Worm (Caenorhabditis elegans): Measurements from ENCODE around the gene pals-17.

Gene pals-17

DNA sequence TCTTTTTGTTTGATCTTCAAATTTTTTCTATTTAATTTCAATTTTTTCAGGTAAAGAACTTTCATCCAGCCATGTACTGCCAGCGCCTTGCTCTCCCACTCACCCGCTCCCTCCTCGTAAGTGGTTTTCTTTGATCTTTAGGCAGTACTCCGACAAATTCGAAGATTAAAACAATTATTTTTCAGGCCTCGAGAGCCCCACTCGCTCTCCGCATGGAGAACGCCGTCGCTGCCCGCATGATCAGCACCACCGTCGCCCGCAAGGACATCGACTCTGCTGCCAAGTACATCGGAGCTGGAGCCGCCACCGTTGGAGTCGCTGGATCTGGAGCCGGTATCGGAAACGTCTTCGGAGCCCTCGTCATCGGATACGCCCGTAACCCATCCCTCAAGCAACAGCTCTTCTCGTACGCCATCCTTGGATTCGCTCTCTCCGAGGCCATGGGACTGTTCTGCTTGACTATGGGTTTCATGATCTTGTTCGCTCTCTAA lies 27.5 kb upstream of the pals-17 start, which contains the start of gene Y82E9BR.3:
TSS of gene Y82E9BR.3 (plus strand) at position 51 of the 491 bp plus-strand sequence.
- TF ChIP-seq cnd-1 (tag; optimal IDR thresholded peaks at IDR 0.05) (no peak), mab-5 (tag; optimal IDR thresholded peaks at IDR 0.05) (no peak), zip-8 (tag; optimal IDR thresholded peaks at IDR 0.05) (no peak), pha-4 (tag; optimal IDR thresholded peaks at IDR 0.05) (no peak), ceh-83 (GFP tag; optimal IDR thresholded peaks at IDR 0.05) (no peak), mls-2 (tag; optimal IDR thresholded peaks at IDR 0.05) (no peak), tbx-8 (GFP tag; optimal IDR thresholded peaks at IDR 0.05) (no peak), ceh-39 (tag; optimal IDR thresholded peaks at IDR 0.05) (no peak), mep-1 (tag; optimal IDR thresholded peaks at IDR 0.05) (no peak)

DNA sequence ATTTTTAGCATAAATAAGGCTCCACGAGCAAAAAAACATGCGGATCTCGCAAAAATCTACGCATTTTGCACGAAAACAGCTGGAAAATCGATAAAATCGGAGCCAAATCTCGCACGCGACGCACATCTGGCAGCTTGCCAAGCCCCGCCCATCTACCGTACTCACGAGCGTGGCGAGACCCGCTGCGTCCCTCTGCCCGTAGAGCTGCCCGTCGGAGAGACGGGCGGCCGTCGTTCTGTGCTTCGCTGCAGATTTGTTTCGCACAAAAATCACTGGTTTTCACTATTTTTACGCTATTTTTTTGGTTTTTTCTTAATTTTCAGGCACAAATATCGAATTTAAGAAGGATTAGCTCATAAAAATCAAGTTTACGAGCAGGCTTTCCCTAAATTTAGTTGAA lies 27.1 kb upstream of the pals-17 start:
- TF ChIP-seq ham-2 (GFP tag; optimal IDR thresholded peaks at IDR 0.05) (peak; percentile 33), ceh-39 (tag; optimal IDR thresholded peaks at IDR 0.05) (peak; percentile 56), M03D4.4 (tag; optimal IDR thresholded peaks at IDR 0.05) (peak; percentile 26), lsy-2 (tag; optimal IDR thresholded peaks at IDR 0.05) (peak; percentile 97), lin-13 (tag; optimal IDR thresholded peaks at IDR 0.05) (peak; percentile 93), pha-4 (tag; optimal IDR thresholded peaks at IDR 0.05) (peak; percentile 95), nhr-2 (tag; optimal IDR thresholded peaks at IDR 0.05) (no peak), nhr-237 (tag; optimal IDR thresholded peaks at IDR 0.05) (peak; percentile 86), drap-1 (GFP tag; optimal IDR thresholded peaks at IDR 0.05) (no peak), ces-1 (GFP tag; optimal IDR thresholded peaks at IDR 0.05) (no peak), unc-62 (GFP tag; optimal IDR thresholded peaks at IDR 0.05) (peak; percentile 22), mep-1 (tag; optimal IDR thresholded peaks at IDR 0.05) (peak; percentile 77), sptf-1 (tag; optimal IDR thresholded peaks at IDR 0.05) (peak; percentile 65), bed-3 (GFP tag; optimal IDR thresholded peaks at IDR 0.05) (no peak), nhr-76 (tag; optimal IDR thresholded peaks at IDR 0.05) (no peak), lin-32 (GFP tag; optimal IDR thresholded peaks at IDR 0.05) (no peak), ztf-11 (tag; optimal IDR thresholded peaks at IDR 0.05) (no peak), mls-2 (tag; optimal IDR thresholded peaks at IDR 0.05) (peak; percentile 47), elt-1 (tag; optimal IDR thresholded peaks at IDR 0.05; ENCODE audit: borderline replicate concordance, insufficient read depth) (no peak), nhr-12 (tag; optimal IDR thresholded peaks at IDR 0.05) (no peak), sem-2 (GFP tag; optimal IDR thresholded peaks at IDR 0.05) (no peak), flh-1 (GFP tag; optimal IDR thresholded peaks at IDR 0.05) (no peak), unc-39 (tag; optimal IDR thresholded peaks at IDR 0.05) (no peak), cnd-1 (tag; optimal IDR thresholded peaks at IDR 0.05) (peak; percentile 44), blmp-1 (tag; optimal IDR thresholded peaks at IDR 0.05) (no peak), hlh-1 (tag; optimal IDR thresholded peaks at IDR 0.05) (peak; percentile 46)

DNA sequence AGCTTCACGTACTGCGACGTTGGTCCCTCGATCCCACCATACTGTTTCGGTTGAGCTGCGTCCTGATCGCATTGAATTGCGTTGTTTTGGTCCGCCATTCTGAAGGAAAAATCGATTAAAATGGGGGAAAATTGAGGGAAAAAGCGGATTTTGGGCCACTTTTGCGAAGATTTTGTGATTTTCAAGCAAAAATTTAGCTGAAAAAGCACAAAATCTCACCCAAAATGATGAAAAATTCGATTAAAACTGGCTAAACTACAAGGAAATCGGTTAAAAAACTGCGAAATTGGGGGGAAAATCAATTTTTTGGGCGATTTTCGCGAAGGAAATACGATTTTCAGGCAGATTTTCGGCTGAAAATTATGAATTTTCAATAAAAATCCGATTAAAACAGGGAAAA lies 25.4 kb upstream of the pals-17 start, which contains the start of gene elc-1:
TSS of gene elc-1 (minus strand) at position 101 of the 400 bp plus-strand sequence.
- TF ChIP-seq bed-3 (GFP tag; optimal IDR thresholded peaks at IDR 0.05) (no peak), pha-4 (tag; optimal IDR thresholded peaks at IDR 0.05) (no peak), nhr-28 (tag; optimal IDR thresholded peaks at IDR 0.05) (no peak), unc-39 (tag; optimal IDR thresholded peaks at IDR 0.05) (no peak), sem-2 (GFP tag; optimal IDR thresholded peaks at IDR 0.05) (no peak), ceh-83 (GFP tag; optimal IDR thresholded peaks at IDR 0.05) (no peak), ces-1 (GFP tag; optimal IDR thresholded peaks at IDR 0.05) (no peak), hlh-1 (tag; optimal IDR thresholded peaks at IDR 0.05) (no peak), M03D4.4 (tag; optimal IDR thresholded peaks at IDR 0.05) (no peak), elt-1 (tag; optimal IDR thresholded peaks at IDR 0.05; ENCODE audit: borderline replicate concordance, insufficient read depth) (no peak), elt-3 (tag; optimal IDR thresholded peaks at IDR 0.05) (no peak), nhr-2 (tag; optimal IDR thresholded peaks at IDR 0.05) (no peak), ceh-39 (tag; optimal IDR thresholded peaks at IDR 0.05) (no peak), lin-13 (tag; optimal IDR thresholded peaks at IDR 0.05) (no peak)

ce11 chrIII:1416571-1416970 lies 24.9 kb upstream of the pals-17 start:
- no peak for TF ChIP-seq ces-1 (GFP tag; optimal IDR thresholded peaks at IDR 0.05)
- TF ChIP-seq lsy-2 (tag; optimal IDR thresholded peaks at IDR 0.05), result no peak
- TF ChIP-seq sptf-1 (tag; optimal IDR thresholded peaks at IDR 0.05), result no peak
- TF ChIP-seq elt-3 (tag; optimal IDR thresholded peaks at IDR 0.05), result no peak
- TF ChIP-seq cnd-1 (tag; optimal IDR thresholded peaks at IDR 0.05), result no peak
- no peak for TF ChIP-seq hlh-1 (tag; optimal IDR thresholded peaks at IDR 0.05)
- no peak for TF ChIP-seq snpc-4 (tag; optimal IDR thresholded peaks at IDR 0.05)
- TF ChIP-seq ceh-43 (GFP tag; optimal IDR thresholded peaks at IDR 0.05), result no peak
- no peak for TF ChIP-seq pha-4 (tag; optimal IDR thresholded peaks at IDR 0.05)
- no peak for TF ChIP-seq nhr-12 (tag; optimal IDR thresholded peaks at IDR 0.05)
- no peak for TF ChIP-seq blmp-1 (tag; optimal IDR thresholded peaks at IDR 0.05)
- TF ChIP-seq lin-32 (GFP tag; optimal IDR thresholded peaks at IDR 0.05), result no peak

Data from whole organism, mixed stage, embryonic.